Worm (Caenorhabditis elegans): ENCODE results near the gene cec-1.

The cec-1 gene

ce11 chrIII:8467520-8467919 lies 41.4 kb downstream of the cec-1 start:
- TF ChIP-seq ztf-11 (tag; optimal IDR thresholded peaks at IDR 0.05) (no peak), ceh-43 (GFP tag; optimal IDR thresholded peaks at IDR 0.05) (no peak), nhr-12 (tag; optimal IDR thresholded peaks at IDR 0.05) (no peak), ceh-83 (GFP tag; optimal IDR thresholded peaks at IDR 0.05) (no peak), nhr-28 (tag; optimal IDR thresholded peaks at IDR 0.05) (no peak), unc-39 (tag; optimal IDR thresholded peaks at IDR 0.05) (no peak), hlh-1 (tag; optimal IDR thresholded peaks at IDR 0.05) (no peak), sptf-1 (tag; optimal IDR thresholded peaks at IDR 0.05) (no peak), ces-1 (GFP tag; optimal IDR thresholded peaks at IDR 0.05) (no peak), tbx-8 (GFP tag; optimal IDR thresholded peaks at IDR 0.05) (no peak), snpc-4 (tag; optimal IDR thresholded peaks at IDR 0.05) (no peak), sem-2 (GFP tag; optimal IDR thresholded peaks at IDR 0.05) (no peak), bed-3 (GFP tag; optimal IDR thresholded peaks at IDR 0.05) (no peak), ceh-39 (tag; optimal IDR thresholded peaks at IDR 0.05) (no peak), mls-2 (tag; optimal IDR thresholded peaks at IDR 0.05) (no peak), mab-5 (tag; optimal IDR thresholded peaks at IDR 0.05) (no peak), pha-4 (tag; optimal IDR thresholded peaks at IDR 0.05) (no peak), nhr-76 (tag; optimal IDR thresholded peaks at IDR 0.05) (no peak), mep-1 (tag; optimal IDR thresholded peaks at IDR 0.05) (no peak)

DNA sequence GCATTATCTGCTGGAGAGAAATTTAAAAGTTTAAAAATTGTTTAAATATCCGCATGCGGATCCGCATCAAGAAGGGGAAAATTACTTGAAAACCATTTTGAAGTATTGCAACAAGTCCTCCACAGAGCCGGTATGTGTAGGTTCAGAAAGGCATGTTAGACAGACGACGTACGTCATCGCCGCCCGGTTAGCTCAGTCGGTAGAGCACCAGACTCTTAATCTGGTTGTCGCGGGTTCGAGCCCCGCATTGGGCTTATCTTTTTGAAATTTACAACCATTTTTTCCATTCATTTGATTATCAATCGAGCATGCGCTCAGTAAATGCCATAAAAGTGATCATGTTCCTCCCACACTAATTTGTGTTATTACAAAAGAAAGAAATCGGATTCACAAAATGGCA lies 47.2 kb downstream of the cec-1 start:
- TF ChIP-seq lin-32 (GFP tag; optimal IDR thresholded peaks at IDR 0.05) (no peak), tbx-8 (GFP tag; optimal IDR thresholded peaks at IDR 0.05) (no peak), cnd-1 (tag; optimal IDR thresholded peaks at IDR 0.05) (no peak), mab-5 (tag; optimal IDR thresholded peaks at IDR 0.05) (no peak), sptf-1 (tag; optimal IDR thresholded peaks at IDR 0.05) (no peak), elt-1 (tag; optimal IDR thresholded peaks at IDR 0.05; ENCODE audit: borderline replicate concordance, insufficient read depth) (no peak), ham-2 (GFP tag; optimal IDR thresholded peaks at IDR 0.05) (no peak), ces-1 (GFP tag; optimal IDR thresholded peaks at IDR 0.05) (no peak), nhr-237 (tag; optimal IDR thresholded peaks at IDR 0.05) (no peak)
